Worm (Caenorhabditis elegans) whole organism, young adult: Measurements from ENCODE around the gene rcan-1.

ENCODE experiments used
- B0019.2 ChIP-seq: fragments of 200-800 bp; sonication (Bioruptor generic); conservative IDR thresholded peaks from 2 replicates; pipeline ENCODE4 v1.3.6; 2022; ENCODE audit warnings: missing genetic modification reagents, missing genetic modification characterization, missing compliant biosample characterization
- B0035.1 ChIP-seq: sonication (generic microtip); optimal IDR thresholded peaks from 2 replicates; lab custom pipeline; 2016; ENCODE audit warnings: missing genetic modification characterization, mild to moderate bottlenecking, missing compliant biosample characterization, missing genotype, missing genetic modification reagents
- B0336.3 ChIP-seq: fragments of 200-800 bp; sonication (Bioruptor generic); IDR thresholded peaks from 2 replicates; pipeline ENCODE4 v1.3.6; 2022; ENCODE audit warnings: missing genetic modification characterization, missing compliant biosample characterization
- C17E4.6 ChIP-seq: fragments of 200-800 bp; sonication (Bioruptor generic); IDR thresholded peaks from 2 replicates; pipeline ENCODE4 v1.3.6; 2022; ENCODE audit warnings: missing genetic modification reagents, missing genetic modification characterization, missing compliant biosample characterization
- F23B12.7 ChIP-seq: sonication (generic microtip); optimal IDR thresholded peaks from 2 replicates; lab custom pipeline; 2017; ENCODE audit warnings: missing genetic modification characterization, mild to moderate bottlenecking, missing compliant biosample characterization, antibody characterized with exemption, moderate library complexity; ENCODE audit not compliant: insufficient read depth
- F33H1.4 ChIP-seq: fragments of 200-800 bp; sonication (Bioruptor generic); IDR thresholded peaks from 2 replicates; pipeline ENCODE4 v1.3.6; 2022; ENCODE audit warnings: missing genetic modification reagents, missing genetic modification characterization, missing compliant biosample characterization
- F49E8.2 ChIP-seq: sonication (generic microtip); optimal IDR thresholded peaks from 3 replicates; lab custom pipeline; 2017; ENCODE audit warnings: missing genetic modification characterization, mild to moderate bottlenecking, missing compliant biosample characterization, antibody characterized with exemption, moderate library complexity; ENCODE audit not compliant: insufficient read depth
- F57A8.1 ChIP-seq: fragments of 200-800 bp; sonication (Bioruptor generic); optimal IDR thresholded peaks from 2 replicates; lab custom pipeline; 2018; ENCODE audit warnings: mild to moderate bottlenecking, missing genetic modification characterization, moderate library complexity, missing compliant biosample characterization
- Y67H2A.10 ChIP-seq: fragments of 200-800 bp; sonication (Bioruptor generic); conservative IDR thresholded peaks from 2 replicates; pipeline ENCODE4 v1.3.6; 2022; ENCODE audit warnings: missing genetic modification reagents, missing genetic modification characterization, missing compliant biosample characterization
- Y95B8A.8 ChIP-seq: fragments of 200-800 bp; sonication (Bioruptor generic); IDR thresholded peaks from 2 replicates; pipeline ENCODE4 v1.3.6; 2022; ENCODE audit warnings: missing genetic modification reagents, missing genetic modification characterization, missing compliant biosample characterization
- ZK185.1 ChIP-seq: sonication (generic microtip); optimal IDR thresholded peaks from 2 replicates; lab custom pipeline; 2016; ENCODE audit warnings: mild to moderate bottlenecking, missing genetic modification characterization, missing compliant biosample characterization; ENCODE audit not compliant: poor library complexity, severe bottlenecking
- ama-1 ChIP-seq, 3 experiments: fragments of 150-350 bp in 1 of 3; sonication (generic microtip) in 2 of 3; optimal IDR thresholded peaks; 2 replicates each; lab custom pipeline; 2014 to 2018; ENCODE audit warnings: missing biosample characterization in 2 of 3, missing genetic modification characterization in 2 of 3, missing genetic modification reagents in 2 of 3
- aptf-3 ChIP-seq: fragments of 200-800 bp; sonication (Bioruptor generic); IDR thresholded peaks from 2 replicates; pipeline ENCODE4 v1.3.6; 2022; ENCODE audit warnings: missing genetic modification characterization, missing compliant biosample characterization
- attf-3 ChIP-seq: fragments of 200-800 bp; sonication (Bioruptor generic); conservative IDR thresholded peaks from 2 replicates; pipeline ENCODE4 v1.3.6; 2022; ENCODE audit warnings: missing genetic modification reagents, missing genetic modification characterization, missing compliant biosample characterization
- cebp-1 ChIP-seq, 2 experiments: fragments of 200-800 bp in 1 of 2; sonication (Bioruptor generic) in 1 of 2; sonication (generic microtip) in 1 of 2; IDR thresholded peaks in 1 of 2; optimal IDR thresholded peaks in 1 of 2; 2 replicates each; pipeline versions ENCODE4 v1.3.6 to Lab custom; 2017 to 2022; ENCODE audit warnings: missing compliant biosample characterization in 2 of 2, missing genetic modification characterization in 2 of 2, mild to moderate bottlenecking in 1 of 2, missing genetic modification reagents in 1 of 2, moderate library complexity in 1 of 2
- chd-7 ChIP-seq: sonication (generic microtip); optimal IDR thresholded peaks from 2 replicates; lab custom pipeline; 2016; ENCODE audit warnings: mild to moderate bottlenecking, missing genetic modification characterization, moderate library complexity, missing compliant biosample characterization
- dox-1 ChIP-seq: fragments of 200-800 bp; sonication (Bioruptor generic); IDR thresholded peaks from 2 replicates; pipeline ENCODE4 v1.3.6; 2022; ENCODE audit warnings: missing genetic modification reagents, missing genetic modification characterization, missing compliant biosample characterization
- dpl-1 ChIP-seq: fragments of 150-350 bp; optimal IDR thresholded peaks from 2 replicates; lab custom pipeline; 2014; ENCODE audit warnings: missing biosample characterization, missing genetic modification reagents, missing genetic modification characterization
- fkh-3 ChIP-seq: sonication (generic microtip); optimal IDR thresholded peaks from 2 replicates; lab custom pipeline; 2016; ENCODE audit warnings: mild to moderate bottlenecking, missing genetic modification characterization, missing compliant biosample characterization
- hsf-1 ChIP-seq: fragments of 200-800 bp; sonication (Bioruptor generic); IDR thresholded peaks from 2 replicates; pipeline ENCODE4 v1.3.6; 2022; ENCODE audit warnings: missing genetic modification reagents, missing genetic modification characterization, missing compliant biosample characterization
- let-607 ChIP-seq, 2 experiments: fragments of 200-800 bp in 1 of 2; sonication (Bioruptor generic) in 1 of 2; sonication (generic microtip) in 1 of 2; optimal IDR thresholded peaks; 2 replicates each; lab custom pipeline; 2016 to 2018; ENCODE audit warnings: mild to moderate bottlenecking in 2 of 2, missing compliant biosample characterization in 2 of 2, missing genetic modification characterization in 2 of 2, moderate library complexity in 2 of 2, missing genotype in 1 of 2
- madf-3 ChIP-seq: fragments of 200-800 bp; sonication (Bioruptor generic); IDR thresholded peaks from 2 replicates; pipeline ENCODE4 v1.3.6; 2022; ENCODE audit warnings: missing genetic modification reagents, missing genetic modification characterization, missing compliant biosample characterization
- mxl-1 ChIP-seq: sonication (generic microtip); optimal IDR thresholded peaks from 2 replicates; lab custom pipeline; 2016; ENCODE audit warnings: missing genetic modification characterization, missing compliant biosample characterization
- pha-4 ChIP-seq: fragments of 150-350 bp; sonication (generic microtip); optimal IDR thresholded peaks from 2 replicates; lab custom pipeline; 2014; ENCODE audit warnings: missing biosample characterization, missing genetic modification reagents, missing genetic modification characterization
- rcor-1 ChIP-seq: fragments of 200-800 bp; sonication (Bioruptor generic); IDR thresholded peaks from 2 replicates; pipeline ENCODE4 v1.3.6; 2022; ENCODE audit warnings: missing genetic modification reagents, missing genetic modification characterization, missing compliant biosample characterization
- rpc-1 ChIP-seq, 2 experiments: fragments of 150-350 bp in 1 of 2; sonication (generic microtip) in 1 of 2; optimal IDR thresholded peaks; 2 replicates each; lab custom pipeline; 2014 to 2018; ENCODE audit warnings: missing biosample characterization in 1 of 2, missing genetic modification characterization in 1 of 2, missing genetic modification reagents in 1 of 2, missing genotype in 1 of 2
- snpc-4 ChIP-seq, 5 experiments: fragments of 150-350 bp in 1 of 5; sonication (generic microtip) in 4 of 5; optimal IDR thresholded peaks; 2 replicates each; lab custom pipeline; 2014 to 2018; ENCODE audit warnings: missing genetic modification characterization in 5 of 5, missing biosample characterization in 3 of 5, antibody characterized with exemption in 2 of 5, mild to moderate bottlenecking in 2 of 5, missing compliant biosample characterization in 2 of 5, missing genotype in 2 of 5, moderate library complexity in 2 of 5, missing genetic modification reagents in 1 of 5
- somi-1 ChIP-seq: fragments of 200-800 bp; sonication (Bioruptor generic); optimal IDR thresholded peaks from 2 replicates; lab custom pipeline; 2018; ENCODE audit warnings: mild to moderate bottlenecking, missing genetic modification characterization, missing compliant biosample characterization
- sptf-2 ChIP-seq: fragments of 200-800 bp; sonication (Bioruptor generic); optimal IDR thresholded peaks from 2 replicates; lab custom pipeline; 2018; ENCODE audit warnings: mild to moderate bottlenecking, missing genetic modification characterization, missing compliant biosample characterization
- tbx-9 ChIP-seq: sonication (generic microtip); optimal IDR thresholded peaks from 2 replicates; lab custom pipeline; 2016; ENCODE audit warnings: borderline replicate concordance, missing genetic modification characterization, inconsistent platforms, missing compliant biosample characterization
- tlf-1 ChIP-seq: fragments of 200-800 bp; sonication (Bioruptor generic); optimal IDR thresholded peaks from 2 replicates; lab custom pipeline; 2018; ENCODE audit warnings: mild to moderate bottlenecking, missing genetic modification characterization, missing compliant biosample characterization
- xnd-1 ChIP-seq: sonication (generic microtip); optimal IDR thresholded peaks from 2 replicates; lab custom pipeline; 2016; ENCODE audit warnings: missing genotype, missing genetic modification reagents, missing genetic modification characterization, missing compliant biosample characterization
- zfh-2 ChIP-seq: fragments of 200-800 bp; sonication (Bioruptor generic); conservative IDR thresholded peaks from 2 replicates; pipeline ENCODE4 v1.3.6; 2022; ENCODE audit warnings: missing genetic modification reagents, missing genetic modification characterization, missing compliant biosample characterization
- zim-3 ChIP-seq: sonication (generic microtip); optimal IDR thresholded peaks from 2 replicates; lab custom pipeline; 2017; ENCODE audit warnings: mild to moderate bottlenecking, missing genetic modification characterization, moderate library complexity, missing compliant biosample characterization
- ztf-26 ChIP-seq: sonication (generic microtip); optimal IDR thresholded peaks from 2 replicates; lab custom pipeline; 2017; ENCODE audit warnings: missing genetic modification characterization, missing compliant biosample characterization
- ztf-6 ChIP-seq: fragments of 200-800 bp; sonication (Bioruptor generic); IDR thresholded peaks from 2 replicates; pipeline ENCODE4 v1.3.6; 2022; ENCODE audit warnings: missing genetic modification reagents, missing genetic modification characterization, missing compliant biosample characterization

rcan-1 gene

DNA sequence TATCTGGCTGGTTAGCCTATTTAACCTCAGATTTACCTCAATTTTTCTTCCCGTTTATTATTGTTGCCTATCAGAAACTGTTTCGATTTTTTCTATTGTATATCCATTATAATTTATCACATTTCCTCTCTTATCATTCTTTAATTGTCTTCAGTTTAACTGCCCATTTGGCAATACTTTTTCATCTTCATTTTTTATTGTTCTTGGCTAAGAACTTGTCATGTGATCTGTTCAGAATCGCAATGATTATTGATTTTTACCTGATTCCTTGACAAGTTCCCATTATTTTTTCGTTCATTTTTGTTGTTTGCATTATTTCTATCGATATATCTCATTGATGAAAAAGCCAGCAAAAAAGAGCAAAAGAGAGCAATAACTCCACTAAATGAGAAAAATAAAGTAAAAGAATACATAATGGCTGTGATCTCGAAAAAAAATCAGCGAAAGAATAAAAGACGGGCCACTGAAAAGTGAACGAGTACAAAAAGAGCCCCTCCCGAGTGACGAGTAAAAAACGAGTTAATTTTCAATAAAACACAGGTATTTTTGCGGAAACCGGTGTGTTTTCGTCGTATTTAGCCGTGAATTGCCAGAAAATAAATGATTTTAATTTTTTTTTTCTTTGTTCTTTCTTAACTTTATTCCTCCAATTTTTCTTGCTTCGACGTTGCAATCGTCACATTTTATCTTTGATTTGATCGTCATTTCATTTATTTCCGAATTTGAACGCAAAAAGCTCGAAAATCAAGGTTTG is 30.5 kb upstream of the rcan-1 start, which contains the start of gene arf-1:
Gene arf-1, plus strand, starts transcription at position 657 of the 754 bp plus-strand sequence.
- TF ChIP-seq ama-1 (optimal IDR thresholded peaks at IDR 0.05; lab: Kevin White, UChicago) (peak; percentile 11), ama-1 (GFP tag; optimal IDR thresholded peaks at IDR 0.05; lab: Kevin White, UChicago) (peak in 1 of 2 experiments; percentile 84), ztf-6 (GFP tag; lab: Robert Waterston, UW) (no peak), B0336.3 (GFP tag; lab: Robert Waterston, UW) (peak; percentile 84), tbx-9 (tag; lab: Kevin White, UChicago) (no peak), tlf-1 (GFP tag; lab: Kevin White, UChicago) (peak; percentile 30), pha-4 (tag; lab: Kevin White, UChicago) (no peak)

DNA sequence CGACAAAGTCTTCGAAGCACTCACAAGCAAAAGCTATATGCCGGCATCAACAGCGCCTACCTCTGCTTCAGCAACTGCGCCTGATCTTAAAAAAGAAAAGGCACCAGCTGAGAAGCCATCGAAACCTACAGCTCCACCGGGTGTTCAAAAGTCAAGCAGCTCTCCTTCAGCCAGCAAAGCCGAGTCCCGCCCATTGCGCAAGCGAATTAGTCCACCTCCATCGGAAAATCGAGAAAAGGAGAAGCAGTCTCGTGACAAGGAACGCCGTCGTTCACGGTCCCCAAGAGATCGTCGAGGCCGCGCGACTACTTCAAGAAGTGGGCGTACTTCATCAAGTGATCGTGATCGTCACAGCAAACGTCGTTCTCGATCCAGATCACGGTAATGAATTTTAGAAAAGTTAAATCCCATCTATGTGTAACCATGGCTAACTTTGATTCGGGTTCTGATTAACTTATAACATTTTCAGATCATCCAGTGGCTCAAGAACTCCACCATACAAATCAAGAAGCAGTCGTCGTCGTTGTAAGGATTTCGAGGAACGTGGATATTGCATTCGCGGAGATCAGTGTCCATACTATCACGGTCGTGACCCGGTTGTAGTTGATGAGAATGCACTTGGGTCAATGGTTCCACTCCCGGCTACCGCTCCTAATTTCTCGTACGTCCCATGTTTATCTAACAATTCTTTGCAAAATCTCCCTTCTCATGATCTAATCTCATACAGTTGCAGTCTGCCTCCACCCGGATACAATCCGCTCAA is 28.2 kb upstream of the rcan-1 start:
- TF ChIP-seq mxl-1 (no peak), B0336.3 (GFP tag; lab: Robert Waterston, UW) (0 out of 2 replicates have a peak, but pooled peaks have one; percentile 25), zfh-2 (GFP tag; lab: Robert Waterston, UW) (peak; percentile 58; the same call in 1 of the 2 replicates)
- TF ChIP-seq, all 124 proteins: peak for 2

DNA sequence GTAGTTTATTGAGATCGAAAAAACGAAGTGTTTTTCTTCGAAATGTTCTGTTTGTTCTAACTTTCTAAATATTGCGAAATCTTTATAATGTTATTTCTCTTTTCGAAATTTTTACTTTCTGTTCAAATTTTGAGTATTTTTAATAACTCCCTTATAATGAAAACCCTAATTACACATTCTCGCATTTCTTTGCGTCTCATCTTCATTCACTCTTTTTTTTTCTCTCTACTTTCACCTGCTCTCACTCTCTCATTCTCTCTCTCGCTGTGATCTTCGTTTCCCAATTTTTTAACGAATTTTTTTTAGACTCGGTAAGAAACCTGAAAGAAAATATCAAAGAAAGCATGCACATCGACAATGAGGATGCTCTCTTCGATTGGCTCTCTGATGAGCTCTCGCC is 27.3 kb upstream of the rcan-1 start, which contains the start of gene rbm-26:
Gene rbm-26, plus strand, starts transcription at position 301 of the 400 bp plus-strand sequence.
- TF ChIP-seq dpl-1 (no peak), rcor-1 (GFP tag; lab: Robert Waterston, UW) (no peak), cebp-1 (GFP tag; IDR thresholded peaks at IDR 0.05; lab: Robert Waterston, UW) (no peak), cebp-1 (tag; optimal IDR thresholded peaks at IDR 0.05; lab: Kevin White, UChicago) (peak; percentile 82), sptf-2 (GFP tag; lab: Kevin White, UChicago) (no peak)
- TF ChIP-seq, all 124 proteins: peak for 1

DNA sequence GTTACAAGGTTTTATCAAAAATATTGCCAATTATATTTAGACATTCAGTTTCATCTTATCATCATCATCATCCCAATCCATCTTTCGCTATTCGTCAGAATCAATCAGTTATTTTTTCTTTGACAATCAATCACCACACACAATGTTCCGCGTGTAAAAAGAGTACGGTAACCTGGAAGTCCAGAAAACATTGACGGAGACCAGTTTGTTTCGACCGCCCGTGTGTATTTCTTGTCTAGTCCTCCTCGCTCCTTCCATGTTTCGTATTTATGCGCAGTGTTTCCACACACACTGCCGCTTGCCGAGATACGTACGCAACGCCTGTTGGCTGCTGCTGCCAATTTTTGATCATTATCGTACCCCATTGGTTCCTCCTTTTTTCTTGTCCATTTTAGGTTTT is 26.8 kb upstream of the rcan-1 start:
- TF ChIP-seq dox-1 (GFP tag; lab: Robert Waterston, UW): 0 out of 2 replicates have a peak, but pooled peaks have one; percentile 20
- TF ChIP-seq F57A8.1 (GFP tag; lab: Kevin White, UChicago): no peak
- TF ChIP-seq ama-1 (optimal IDR thresholded peaks at IDR 0.05; lab: Kevin White, UChicago): no peak
- peak in 1 of 2 experiments; percentile 22 for TF ChIP-seq ama-1 (GFP tag; optimal IDR thresholded peaks at IDR 0.05; lab: Kevin White, UChicago)
- no peak for TF ChIP-seq fkh-3 (tag; lab: Kevin White, UChicago)
- TF ChIP-seq attf-3 (GFP tag; lab: Robert Waterston, UW): no peak
- no peak for TF ChIP-seq chd-7 (tag; lab: Kevin White, UChicago)
- TF ChIP-seq hsf-1 (GFP tag; lab: Robert Waterston, UW): no peak
- TF ChIP-seq B0019.2: no peak
- TF ChIP-seq tbx-9 (tag; lab: Kevin White, UChicago): no peak
- TF ChIP-seq cebp-1 (GFP tag; IDR thresholded peaks at IDR 0.05; lab: Robert Waterston, UW): no peak
- no peak for TF ChIP-seq cebp-1 (tag; optimal IDR thresholded peaks at IDR 0.05; lab: Kevin White, UChicago)
- TF ChIP-seq aptf-3: no peak
- TF ChIP-seq C17E4.6 (GFP tag; lab: Robert Waterston, UW): no peak
- TF ChIP-seq ZK185.1 (tag; lab: Kevin White, UChicago): no peak
- TF ChIP-seq madf-3 (GFP tag; lab: Robert Waterston, UW): no peak
- TF ChIP-seq F33H1.4 (GFP tag; lab: Robert Waterston, UW): no peak
- no peak for TF ChIP-seq F23B12.7 (tag; lab: Kevin White, UChicago)
- TF ChIP-seq Y67H2A.10 (GFP tag; lab: Robert Waterston, UW): no peak
- TF ChIP-seq zim-3 (tag; lab: Kevin White, UChicago): no peak
- no peak for TF ChIP-seq F49E8.2 (tag; lab: Kevin White, UChicago)
- peak; percentile 29 for TF ChIP-seq ztf-26
- no peak for TF ChIP-seq rpc-1 (optimal IDR thresholded peaks at IDR 0.05; lab: Kevin White, UChicago)
- TF ChIP-seq rpc-1 (tag; optimal IDR thresholded peaks at IDR 0.05; lab: Kevin White, UChicago): no peak
- TF ChIP-seq xnd-1 (tag; lab: Kevin White, UChicago): no peak
- TF ChIP-seq snpc-4 (GFP tag; optimal IDR thresholded peaks at IDR 0.05; lab: Kevin White, UChicago): no peak
- peak in 1 of 4 experiments; percentile 44 for TF ChIP-seq snpc-4 (tag; optimal IDR thresholded peaks at IDR 0.05; lab: Kevin White, UChicago)
- peak in 1 of 2 experiments; percentile 40 for TF ChIP-seq let-607 (tag; optimal IDR thresholded peaks at IDR 0.05; lab: Kevin White, UChicago)
- no peak for TF ChIP-seq B0035.1
- no peak for TF ChIP-seq somi-1
- no peak for TF ChIP-seq Y95B8A.8 (GFP tag; lab: Robert Waterston, UW)
